Worm (Caenorhabditis elegans): ENCODE measurements around the gene K10B3.5.

The K10B3.5 gene

ce11 chrX:3154562-3154961 is 48.3 kb upstream of the K10B3.5 start:
- TF ChIP-seq dox-1 (GFP tag; IDR thresholded peaks at IDR 0.05): no peak
- TF ChIP-seq madf-8 (GFP tag; conservative IDR thresholded peaks at IDR 0.05): no peak
- TF ChIP-seq F37B4.10 (GFP tag; IDR thresholded peaks at IDR 0.05): no peak
- TF ChIP-seq B0261.1 (tag; optimal IDR thresholded peaks at IDR 0.05): no peak
- TF ChIP-seq nhr-80 (tag; optimal IDR thresholded peaks at IDR 0.05): peak; percentile 75
- TF ChIP-seq hlh-26 (GFP tag; conservative IDR thresholded peaks at IDR 0.05): no peak
- TF ChIP-seq rcor-1 (GFP tag; IDR thresholded peaks at IDR 0.05): no peak

ce11 chrX:3153133-3153532 is 46.9 kb upstream of the K10B3.5 start:
- TF ChIP-seq let-607 (tag; optimal IDR thresholded peaks at IDR 0.05): no peak
- no peak for TF ChIP-seq cebp-1 (GFP tag; IDR thresholded peaks at IDR 0.05)
- peak; percentile 49 for TF ChIP-seq cebp-1 (tag; optimal IDR thresholded peaks at IDR 0.05)
- no peak for TF ChIP-seq Y95B8A.8 (GFP tag; IDR thresholded peaks at IDR 0.05)
- TF ChIP-seq unc-62 (GFP tag; optimal IDR thresholded peaks at IDR 0.05): no peak
- no peak for TF ChIP-seq T26A5.8 (tag; optimal IDR thresholded peaks at IDR 0.05)
- no peak for TF ChIP-seq nfya-2 (GFP tag; IDR thresholded peaks at IDR 0.05)
- no peak for TF ChIP-seq K12H6.12 (tag; optimal IDR thresholded peaks at IDR 0.05)
- TF ChIP-seq ztf-22 (GFP tag; optimal IDR thresholded peaks at IDR 0.05): peak; percentile 45
- peak; percentile 10 for TF ChIP-seq atf-7 (tag; optimal IDR thresholded peaks at IDR 0.05)
- peak; percentile 18 for TF ChIP-seq ets-4 (GFP tag; optimal IDR thresholded peaks at IDR 0.05)
- TF ChIP-seq C17E4.6 (GFP tag; IDR thresholded peaks at IDR 0.05): no peak
- no peak for TF ChIP-seq sdz-38 (tag; optimal IDR thresholded peaks at IDR 0.05)
- TF ChIP-seq sptf-2 (GFP tag; optimal IDR thresholded peaks at IDR 0.05): no peak
- TF ChIP-seq attf-5 (GFP tag; optimal IDR thresholded peaks at IDR 0.05): no peak
- peak; percentile 60 for TF ChIP-seq dox-1 (GFP tag; IDR thresholded peaks at IDR 0.05)
- peak; percentile 96 for TF ChIP-seq nhr-80 (tag; optimal IDR thresholded peaks at IDR 0.05)
- TF ChIP-seq pha-4 (tag; optimal IDR thresholded peaks at IDR 0.05): peak; percentile 7
- no peak for TF ChIP-seq D2030.7 (GFP tag; IDR thresholded peaks at IDR 0.05)
- TF ChIP-seq C06A6.2 (GFP tag; conservative IDR thresholded peaks at IDR 0.05): no peak
- TF ChIP-seq lin-54 (GFP tag; optimal IDR thresholded peaks at IDR 0.05): no peak
- no peak for TF ChIP-seq mes-4 (tag; optimal IDR thresholded peaks at IDR 0.05)

ce11 chrX:3152361-3152760 is 46.1 kb upstream of the K10B3.5 start, which contains the start of gene bbln-1:
TSS of gene bbln-1 (minus strand) at chrX:3152461.
- TF ChIP-seq bed-2 (GFP tag; IDR thresholded peaks at IDR 0.05) (no peak), ztf-26 (tag; optimal IDR thresholded peaks at IDR 0.05) (no peak), ztf-3 (GFP tag; optimal IDR thresholded peaks at IDR 0.05) (no peak), dpff-1 (tag; optimal IDR thresholded peaks at IDR 0.05) (no peak), snpc-1.1 (tag; optimal IDR thresholded peaks at IDR 0.05; ENCODE audit: insufficient read depth) (no peak), unc-130 (GFP tag; optimal IDR thresholded peaks at IDR 0.05) (no peak), nfyb-1 (GFP tag; IDR thresholded peaks at IDR 0.05) (no peak), ceh-40 (GFP tag; IDR thresholded peaks at IDR 0.05) (no peak), mcd-1 (GFP tag; IDR thresholded peaks at IDR 0.05) (no peak), B0261.1 (tag; optimal IDR thresholded peaks at IDR 0.05) (no peak)

ce11 chrX:3145265-3145664 is 39.0 kb upstream of the K10B3.5 start, which contains the start of gene C15C7.4:
TSS of gene C15C7.4 (plus strand) at chrX:3145565.
- no peak for TF ChIP-seq snpc-1.1 (tag; optimal IDR thresholded peaks at IDR 0.05; ENCODE audit: insufficient read depth)
- no peak for TF ChIP-seq egrh-3 (GFP tag; IDR thresholded peaks at IDR 0.05)
- TF ChIP-seq nhr-179 (tag; optimal IDR thresholded peaks at IDR 0.05): no peak
- TF ChIP-seq attf-6 (GFP tag; IDR thresholded peaks at IDR 0.05): no peak
- TF ChIP-seq attf-5 (GFP tag; optimal IDR thresholded peaks at IDR 0.05): no peak
- no peak for TF ChIP-seq F37B4.10 (GFP tag; IDR thresholded peaks at IDR 0.05)
- no peak for TF ChIP-seq ztf-25 (GFP tag; IDR thresholded peaks at IDR 0.05)
- TF ChIP-seq tbx-9 (tag; optimal IDR thresholded peaks at IDR 0.05; ENCODE audit: borderline replicate concordance): no peak
- no peak for TF ChIP-seq ceh-91 (GFP tag; IDR thresholded peaks at IDR 0.05)
- TF ChIP-seq nhr-120 (GFP tag; IDR thresholded peaks at IDR 0.05): no peak
- no peak for TF ChIP-seq ccch-3 (GFP tag; optimal IDR thresholded peaks at IDR 0.05)
- TF ChIP-seq ZK185.1 (tag; optimal IDR thresholded peaks at IDR 0.05; ENCODE audit: poor library complexity, severe bottlenecking): no peak
- TF ChIP-seq hlh-26 (GFP tag; conservative IDR thresholded peaks at IDR 0.05): no peak

Data from whole organism, young adult.